Fruit fly (Drosophila melanogaster) S2 (cell line): ENCODE data around the gene CG7484.

Source experiments
- CG8478 ChIP-seq: fragments of >200 bp; optimal IDR thresholded peaks from 2 replicates; lab custom pipeline; 2018
- CTCF ChIP-seq, 2 experiments: fragments of >200 bp; optimal IDR thresholded peaks; 2 replicates each; lab custom pipeline; 2018

DNA sequence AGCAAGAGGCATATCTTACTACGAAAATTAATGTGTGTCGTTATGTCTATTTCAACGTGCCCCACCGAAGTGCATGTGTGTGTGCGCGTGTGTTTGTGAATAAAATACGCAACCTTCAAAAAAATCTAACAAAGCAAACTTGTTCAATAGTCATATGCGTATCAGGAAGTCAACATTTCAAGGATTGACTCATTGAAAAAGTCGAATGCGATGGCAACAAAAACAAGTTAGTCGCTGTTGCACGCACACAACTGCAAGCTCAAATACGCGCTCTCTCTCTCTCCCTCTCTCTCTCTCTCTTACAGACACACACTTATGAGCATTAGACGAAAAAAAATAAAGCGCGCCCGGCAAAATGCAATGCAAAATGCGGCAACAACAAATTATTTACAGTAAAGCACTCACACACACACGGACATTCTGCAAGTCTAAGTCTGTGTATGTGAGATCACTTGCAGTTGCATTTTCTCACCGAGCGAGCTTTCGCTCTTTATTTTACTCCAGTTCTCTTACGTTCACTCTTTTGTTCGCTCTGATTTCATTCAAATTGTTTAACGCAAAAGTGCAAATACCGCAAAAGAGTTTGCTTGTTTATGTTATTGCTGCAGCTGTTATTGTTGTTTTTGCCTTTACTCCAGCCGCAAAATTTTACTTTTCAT lies 47.7 kb upstream of the CG7484 start:
- TF ChIP-seq CTCF (optimal IDR thresholded peaks at IDR 0.05; lab: Kevin White, UChicago) (no peak), CG8478 (lab: Kevin White, UChicago) (no peak)
